Fruit fly (Drosophila melanogaster) whole organism, embryonic: ENCODE measurements around the gene CG31493.

Experiments
- Aef1 ChIP-seq: fragments of 200-800 bp; sonication (Bioruptor generic); IDR thresholded peaks from 3 replicates; pipeline ENCODE4 v1.3.6; 2022; ENCODE audit warnings: missing biosample characterization, missing genetic modification characterization
- Atf-2 ChIP-seq: fragments of 200-800 bp; sonication (Bioruptor generic); optimal IDR thresholded peaks from 2 replicates; lab custom pipeline; 2016; ENCODE audit warnings: missing biosample characterization, missing genetic modification characterization
- CG10462 ChIP-seq: fragments of 200-800 bp; sonication (Bioruptor generic); optimal IDR thresholded peaks from 2 replicates; lab custom pipeline; 2016; ENCODE audit warnings: missing biosample characterization, missing genetic modification characterization
- CG10543 ChIP-seq: fragments of 200-800 bp; sonication (Bioruptor generic); optimal IDR thresholded peaks from 3 replicates; lab custom pipeline; 2017; ENCODE audit warnings: missing biosample characterization, mild to moderate bottlenecking, missing genetic modification characterization, moderate library complexity
- CG11093 ChIP-seq: fragments of 200-800 bp; sonication (Bioruptor generic); IDR thresholded peaks from 3 replicates; pipeline ENCODE4 v1.3.6; 2022; ENCODE audit warnings: missing biosample characterization, missing genetic modification characterization
- CG11247 ChIP-seq: fragments of 200-800 bp; sonication (Bioruptor generic); IDR thresholded peaks from 2 replicates; pipeline ENCODE4 v1.3.6; 2022; ENCODE audit warnings: missing biosample characterization, missing genetic modification characterization
- CG12391 ChIP-seq: fragments of 200-800 bp; sonication (Bioruptor generic); optimal IDR thresholded peaks from 3 replicates; lab custom pipeline; 2018; ENCODE audit warnings: missing biosample characterization, mild to moderate bottlenecking, missing genetic modification characterization, moderate library complexity
- CG14667 ChIP-seq: fragments of 200-800 bp; sonication (Bioruptor generic); IDR thresholded peaks from 2 replicates; pipeline ENCODE4 v1.3.6; 2022; ENCODE audit warnings: missing biosample characterization, missing genetic modification characterization
- CG1529 ChIP-seq: fragments of 200-800 bp; sonication (Bioruptor generic); optimal IDR thresholded peaks from 3 replicates; lab custom pipeline; 2018; ENCODE audit warnings: missing biosample characterization, missing genetic modification characterization
- CG17912 ChIP-seq: fragments of 200-800 bp; sonication (Bioruptor generic); optimal IDR thresholded peaks from 2 replicates; lab custom pipeline; 2018; ENCODE audit warnings: missing biosample characterization, mild to moderate bottlenecking, missing genetic modification characterization
- CG1792 ChIP-seq: fragments of 200-800 bp; sonication (Bioruptor generic); optimal IDR thresholded peaks from 2 replicates; lab custom pipeline; 2016; ENCODE audit warnings: missing biosample characterization, missing genetic modification characterization
- CG2202 ChIP-seq: fragments of 200-800 bp; sonication (Bioruptor generic); optimal IDR thresholded peaks from 2 replicates; lab custom pipeline; 2018; ENCODE audit warnings: missing biosample characterization, mild to moderate bottlenecking, missing genetic modification characterization
- CG31224 ChIP-seq: fragments of 200-800 bp; sonication (Bioruptor generic); IDR thresholded peaks from 2 replicates; pipeline ENCODE4 v1.3.6; 2022; ENCODE audit warnings: missing biosample characterization, missing genetic modification characterization
- CG4360 ChIP-seq: fragments of 200-800 bp; sonication (Bioruptor generic); IDR thresholded peaks from 2 replicates; pipeline ENCODE4 v1.3.6; 2022; ENCODE audit warnings: missing biosample characterization, missing genetic modification characterization
- CG4707 ChIP-seq: fragments of 200-800 bp; sonication (Bioruptor generic); optimal IDR thresholded peaks from 2 replicates; lab custom pipeline; 2018; ENCODE audit warnings: missing biosample characterization, mild to moderate bottlenecking, missing genetic modification characterization, moderate library complexity
- CG5180 ChIP-seq: fragments of 200-800 bp; sonication (Bioruptor generic); optimal IDR thresholded peaks from 3 replicates; lab custom pipeline; 2017; ENCODE audit warnings: missing biosample characterization, missing genetic modification characterization, mild to moderate bottlenecking, moderate library complexity, missing genetic modification reagents
- CG5245 ChIP-seq: fragments of 200-800 bp; sonication (Bioruptor generic); optimal IDR thresholded peaks from 3 replicates; lab custom pipeline; 2016; ENCODE audit warnings: missing biosample characterization, missing genetic modification characterization
- CG6175 ChIP-seq: fragments of 200-800 bp; sonication (Bioruptor generic); IDR thresholded peaks from 3 replicates; pipeline ENCODE4 v1.3.6; 2022; ENCODE audit warnings: missing biosample characterization, missing genetic modification characterization
- CG6254 ChIP-seq: fragments of 200-800 bp; sonication (Bioruptor generic); optimal IDR thresholded peaks from 3 replicates; lab custom pipeline; 2017; ENCODE audit warnings: mild to moderate bottlenecking, missing biosample characterization, missing genetic modification reagents, missing genetic modification characterization
- CG6765 ChIP-seq: fragments of 200-800 bp; sonication (Bioruptor generic); optimal IDR thresholded peaks from 3 replicates; lab custom pipeline; 2017; ENCODE audit warnings: missing biosample characterization, mild to moderate bottlenecking, missing genetic modification characterization
- CG6854 ChIP-seq: fragments of 200-800 bp; sonication (Bioruptor generic); optimal IDR thresholded peaks from 3 replicates; lab custom pipeline; 2017; ENCODE audit warnings: missing biosample characterization, mild to moderate bottlenecking, missing genetic modification characterization
- CG8089 ChIP-seq: fragments of 200-800 bp; sonication (Bioruptor generic); optimal IDR thresholded peaks from 3 replicates; lab custom pipeline; 2016; ENCODE audit warnings: missing biosample characterization, missing genetic modification characterization
- CG8359 ChIP-seq: fragments of 200-800 bp; sonication (Bioruptor generic); optimal IDR thresholded peaks from 2 replicates; lab custom pipeline; 2017; ENCODE audit warnings: missing biosample characterization, mild to moderate bottlenecking, missing genetic modification characterization, borderline replicate concordance
- CG8388 ChIP-seq: fragments of 200-800 bp; sonication (Bioruptor generic); optimal IDR thresholded peaks from 2 replicates; lab custom pipeline; 2019; ENCODE audit warnings: missing biosample characterization, mild to moderate bottlenecking, missing genetic modification characterization, moderate library complexity
- CG8478 ChIP-seq: fragments of >200 bp; optimal IDR thresholded peaks from 2 replicates; lab custom pipeline; 2018
- CrebB ChIP-seq: fragments of 200-800 bp; sonication (Bioruptor generic); optimal IDR thresholded peaks from 3 replicates; lab custom pipeline; 2018; ENCODE audit warnings: missing biosample characterization, mild to moderate bottlenecking, missing genetic modification characterization
- E2f2 ChIP-seq: fragments of 200-800 bp; sonication (Bioruptor generic); IDR thresholded peaks from 2 replicates; pipeline ENCODE4 v1.3.6; 2022; ENCODE audit warnings: missing biosample characterization, missing genetic modification characterization
- Hmx ChIP-seq: fragments of 200-800 bp; sonication (Bioruptor generic); optimal IDR thresholded peaks from 2 replicates; lab custom pipeline; 2016; ENCODE audit warnings: missing biosample characterization, missing genetic modification characterization
- Hsf ChIP-seq: fragments of 200-800 bp; sonication (Bioruptor generic); optimal IDR thresholded peaks from 3 replicates; lab custom pipeline; 2016; ENCODE audit warnings: missing biosample characterization, missing genetic modification characterization
- PHDP ChIP-seq: fragments of 200-800 bp; sonication (Bioruptor generic); optimal IDR thresholded peaks from 3 replicates; lab custom pipeline; 2018; ENCODE audit warnings: missing biosample characterization, mild to moderate bottlenecking, missing genetic modification characterization, moderate library complexity
- Sry-β ChIP-seq: fragments of 200-800 bp; sonication (Bioruptor generic); optimal IDR thresholded peaks from 2 replicates; lab custom pipeline; 2018; ENCODE audit warnings: missing biosample characterization, mild to moderate bottlenecking, missing genetic modification characterization, moderate library complexity
- ab ChIP-seq: fragments of 200-800 bp; sonication (Bioruptor generic); optimal IDR thresholded peaks from 2 replicates; lab custom pipeline; 2016; ENCODE audit warnings: missing biosample characterization, missing genetic modification characterization
- ap ChIP-seq: fragments of 200-800 bp; sonication (Bioruptor generic); IDR thresholded peaks from 2 replicates; pipeline ENCODE4 v1.3.6; 2022; ENCODE audit warnings: missing biosample characterization, missing genetic modification characterization
- chinmo ChIP-seq: fragments of 200-800 bp; sonication (Bioruptor generic); IDR thresholded peaks from 4 replicates; pipeline ENCODE4 v1.3.6; 2022; ENCODE audit warnings: missing biosample characterization, missing genetic modification characterization; ENCODE audit not compliant: partially characterized antibody
- da ChIP-seq: fragments of 200-800 bp; sonication (Bioruptor generic); optimal IDR thresholded peaks from 2 replicates; lab custom pipeline; 2016; ENCODE audit warnings: missing biosample characterization, missing genetic modification characterization
- dan ChIP-seq: fragments of 200-800 bp; sonication (Bioruptor generic); IDR thresholded peaks from 2 replicates; pipeline ENCODE4 v1.3.6; 2022; ENCODE audit warnings: missing biosample characterization, missing genetic modification characterization
- fd3F ChIP-seq: fragments of 200-800 bp; sonication (Bioruptor generic); optimal IDR thresholded peaks from 2 replicates; lab custom pipeline; 2018; ENCODE audit warnings: missing biosample characterization, mild to moderate bottlenecking, missing genetic modification characterization, moderate library complexity
- ind ChIP-seq: fragments of 200-800 bp; sonication (Bioruptor generic); optimal IDR thresholded peaks from 3 replicates; lab custom pipeline; 2016; ENCODE audit warnings: missing biosample characterization, missing genetic modification characterization
- jumu ChIP-seq: fragments of 200-800 bp; sonication (Bioruptor generic); optimal IDR thresholded peaks from 3 replicates; lab custom pipeline; 2016; ENCODE audit warnings: missing biosample characterization, missing genetic modification characterization
- kah ChIP-seq: fragments of 200-800 bp; sonication (Bioruptor generic); optimal IDR thresholded peaks from 2 replicates; lab custom pipeline; 2018; ENCODE audit warnings: missing biosample characterization, mild to moderate bottlenecking, missing genetic modification characterization
- lola ChIP-seq, 3 experiments: fragments of >200 bp in 2 of 3; fragments of 200-800 bp in 1 of 3; sonication (Bioruptor generic) in 1 of 3; optimal IDR thresholded peaks; 2 replicates each; lab custom pipeline; 2017 to 2019; ENCODE audit warnings: missing biosample characterization in 3 of 3, missing genetic modification characterization in 3 of 3, mild to moderate bottlenecking in 1 of 3, moderate library complexity in 1 of 3
- org-1 ChIP-seq: fragments of 200-800 bp; sonication (Bioruptor generic); optimal IDR thresholded peaks from 2 replicates; lab custom pipeline; 2017; ENCODE audit warnings: missing biosample characterization, missing genetic modification characterization
- run ChIP-seq: fragments of 200-800 bp; sonication (Bioruptor generic); optimal IDR thresholded peaks from 3 replicates; lab custom pipeline; 2018; ENCODE audit warnings: missing biosample characterization, mild to moderate bottlenecking, missing genetic modification characterization
- seq ChIP-seq: fragments of 200-800 bp; sonication (Bioruptor generic); IDR thresholded peaks from 2 replicates; pipeline ENCODE4 v1.3.6; 2022; ENCODE audit warnings: missing biosample characterization, missing genetic modification characterization
- ssp ChIP-seq: fragments of 200-800 bp; sonication (Bioruptor generic); IDR thresholded peaks from 2 replicates; pipeline ENCODE4 v1.3.6; 2022; ENCODE audit warnings: missing biosample characterization, missing genetic modification characterization
- tin ChIP-seq: fragments of 200-800 bp; sonication (Bioruptor generic); optimal IDR thresholded peaks from 3 replicates; lab custom pipeline; 2016; ENCODE audit warnings: missing biosample characterization, missing genetic modification characterization
- tio ChIP-seq: fragments of 200-800 bp; sonication (Bioruptor generic); optimal IDR thresholded peaks from 2 replicates; lab custom pipeline; 2017; ENCODE audit warnings: missing biosample characterization, missing genetic modification characterization, inconsistent platforms
- ttk ChIP-seq: fragments of 200-800 bp; sonication (Bioruptor generic); IDR thresholded peaks from 2 replicates; pipeline ENCODE4 v2.1.2; 2022; ENCODE audit warnings: missing biosample characterization, missing genetic modification characterization
- usp ChIP-seq: fragments of >200 bp; optimal IDR thresholded peaks from 2 replicates; lab custom pipeline; 2017; ENCODE audit warnings: missing biosample characterization, missing genetic modification characterization
- zen ChIP-seq: fragments of 200-800 bp; sonication (Bioruptor generic); optimal IDR thresholded peaks from 3 replicates; lab custom pipeline; 2018; ENCODE audit warnings: missing biosample characterization, mild to moderate bottlenecking, missing genetic modification characterization, moderate library complexity

Gene CG31493

dm6 chr3R:7102853-7103833 is 28.2 kb upstream of the CG31493 start (continued):
- peak; percentile 42 for TF ChIP-seq CG4707 (GFP tag; lab: Kevin White, UChicago)
- no peak for TF ChIP-seq Sry-β (GFP tag; lab: Kevin White, UChicago)
- no peak for TF ChIP-seq CG6765 (GFP tag; lab: Kevin White, UChicago)
- no peak for TF ChIP-seq Aef1
- TF ChIP-seq kah: peak; percentile 31
- no peak for TF ChIP-seq ab (GFP tag; lab: Kevin White, UChicago)
- TF ChIP-seq CG10543 (GFP tag; lab: Kevin White, UChicago): no peak
- TF ChIP-seq fd3F: no peak
- TF ChIP-seq CrebB (tag; lab: Kevin White, UChicago): peak; percentile 19
- no peak for TF ChIP-seq zen
- TF ChIP-seq CG8388: no peak
- no peak for TF ChIP-seq CG5245 (GFP tag; lab: Kevin White, UChicago)
- no peak for TF ChIP-seq ap (GFP tag; lab: Robert Waterston, UW)
- no peak for TF ChIP-seq CG8478 (lab: Kevin White, UChicago)
- no peak for TF ChIP-seq run (tag; lab: Kevin White, UChicago)
- no peak for TF ChIP-seq CG10462
- TF ChIP-seq ssp (GFP tag; lab: Robert Waterston, UW): no peak
- no peak for TF ChIP-seq lola (GFP tag; optimal IDR thresholded peaks at IDR 0.05; lab: Kevin White, UChicago)
- TF ChIP-seq CG4360 (GFP tag; lab: Robert Waterston, UW): peak; percentile 91
- no peak for TF ChIP-seq ind
- TF ChIP-seq seq: peak; percentile 70
- no peak for TF ChIP-seq CG8359
- TF ChIP-seq CG31224 (GFP tag; lab: Robert Waterston, UW): no peak
- TF ChIP-seq CG2202 (tag; lab: Kevin White, UChicago): no peak
- no peak for TF ChIP-seq CG8089 (GFP tag; lab: Kevin White, UChicago)
- TF ChIP-seq chinmo (GFP tag; lab: Robert Waterston, UW): 0 out of 4 replicates have a peak, but pooled peaks have one; percentile 60
- TF ChIP-seq CG5180 (GFP tag; lab: Kevin White, UChicago): peak; percentile 75
- peak; percentile 42 for TF ChIP-seq CG6854 (GFP tag; lab: Kevin White, UChicago)
- TF ChIP-seq usp (GFP tag; lab: Kevin White, UChicago): no peak
- no peak for TF ChIP-seq CG12391 (tag; lab: Kevin White, UChicago)
- TF ChIP-seq dan (GFP tag; lab: Robert Waterston, UW): no peak
- peak; percentile 4 for TF ChIP-seq CG6254
- no peak for TF ChIP-seq CG6175 (GFP tag; lab: Robert Waterston, UW)
- TF ChIP-seq PHDP: no peak
- TF ChIP-seq CG17912 (GFP tag; lab: Kevin White, UChicago): no peak
- no peak for TF ChIP-seq CG1792 (GFP tag; lab: Kevin White, UChicago)
- no peak for TF ChIP-seq CG14667 (GFP tag; lab: Robert Waterston, UW)
- TF ChIP-seq CG11247 (GFP tag; lab: Robert Waterston, UW): no peak
- no peak for TF ChIP-seq E2f2 (GFP tag; lab: Robert Waterston, UW)
- peak; percentile 53; the same call in 1 of the 2 replicates for TF ChIP-seq ttk (GFP tag; lab: Robert Waterston, UW)
- TF ChIP-seq CG11093 (GFP tag; lab: Robert Waterston, UW): no peak
- no peak for TF ChIP-seq tin
- TF ChIP-seq Hmx: no peak
- peak; percentile 26 for TF ChIP-seq CG1529 (GFP tag; lab: Kevin White, UChicago)
- no peak for TF ChIP-seq org-1 (GFP tag; lab: Kevin White, UChicago)
- no peak for TF ChIP-seq Hsf (GFP tag; lab: Kevin White, UChicago)
- TF ChIP-seq Atf-2 (GFP tag; lab: Kevin White, UChicago): no peak
- no peak for TF ChIP-seq da
- no peak for TF ChIP-seq jumu
- TF ChIP-seq tio: no peak
